Fruit fly (Drosophila melanogaster): ENCODE data around the gene Mtp.

DNA sequence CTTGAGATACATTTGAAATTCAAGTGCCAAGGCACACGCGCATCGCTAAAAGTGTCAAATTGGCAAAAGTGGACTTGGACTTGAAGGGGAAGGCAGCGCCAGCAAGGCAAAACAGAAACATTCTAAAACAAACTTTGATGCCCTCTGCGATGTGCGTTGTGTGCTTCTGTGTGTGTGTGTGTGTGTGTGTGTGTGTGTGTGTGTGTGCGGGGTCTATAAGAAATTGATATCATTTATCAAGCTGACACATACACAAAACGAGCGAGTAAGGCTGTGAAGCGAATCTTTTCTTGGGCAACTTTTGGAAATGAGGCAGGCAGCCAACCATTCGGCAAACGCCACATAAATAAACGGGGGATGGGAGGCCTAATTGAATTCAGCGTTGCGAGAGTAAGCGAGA is 48.1 kb upstream of the Mtp start:
- TF ChIP-seq EcR (GFP tag; optimal IDR thresholded peaks at IDR 0.05) (no peak), Pif1B (GFP tag; optimal IDR thresholded peaks at IDR 0.05) (no peak), CG9948 (tag; optimal IDR thresholded peaks at IDR 0.05) (no peak), CG8301 (tag; optimal IDR thresholded peaks at IDR 0.05) (no peak), CG12605 (GFP tag; IDR thresholded peaks at IDR 0.05) (no peak), gl (tag; optimal IDR thresholded peaks at IDR 0.05) (no peak), Snoo (tag; optimal IDR thresholded peaks at IDR 0.05) (no peak), CG17806 (tag; optimal IDR thresholded peaks at IDR 0.05) (no peak), D1 (tag; optimal IDR thresholded peaks at IDR 0.05) (no peak), CG32121 (GFP tag; IDR thresholded peaks at IDR 0.05) (no peak)
